Worm (Caenorhabditis elegans) whole organism, young adult: ENCODE measurements around the gene Y16B4A.2.

Experiments
- B0261.1 ChIP-seq: sonication (generic microtip); optimal IDR thresholded peaks from 2 replicates; lab custom pipeline; 2016; ENCODE audit warnings: mild to moderate bottlenecking, missing genetic modification characterization, moderate library complexity, missing compliant biosample characterization
- C06A6.2 ChIP-seq: fragments of 200-800 bp; sonication (Bioruptor generic); conservative IDR thresholded peaks from 2 replicates; pipeline ENCODE4 v1.3.6; 2022; ENCODE audit warnings: missing genetic modification characterization, missing compliant biosample characterization
- F23B12.7 ChIP-seq: sonication (generic microtip); optimal IDR thresholded peaks from 2 replicates; lab custom pipeline; 2017; ENCODE audit warnings: missing genetic modification characterization, mild to moderate bottlenecking, missing compliant biosample characterization, antibody characterized with exemption, moderate library complexity; ENCODE audit not compliant: insufficient read depth
- attf-6 ChIP-seq: fragments of 200-800 bp; sonication (Bioruptor generic); IDR thresholded peaks from 2 replicates; pipeline ENCODE4 v1.3.6; 2022; ENCODE audit warnings: missing genetic modification reagents, missing genetic modification characterization, missing compliant biosample characterization
- ceh-100 ChIP-seq: fragments of 200-800 bp; sonication (Bioruptor generic); IDR thresholded peaks from 2 replicates; pipeline ENCODE4 v1.3.6; 2022; ENCODE audit warnings: missing genetic modification reagents, missing genetic modification characterization, missing compliant biosample characterization
- ceh-79 ChIP-seq: sonication (generic microtip); optimal IDR thresholded peaks from 2 replicates; lab custom pipeline; 2017; ENCODE audit warnings: mild to moderate bottlenecking, missing genetic modification characterization, missing compliant biosample characterization
- lin-26 ChIP-seq: fragments of 200-800 bp; sonication (Bioruptor generic); IDR thresholded peaks from 2 replicates; pipeline ENCODE4 v1.3.6; 2022; ENCODE audit warnings: missing genetic modification reagents, missing genetic modification characterization, missing compliant biosample characterization
- nhr-179 ChIP-seq: sonication (generic microtip); optimal IDR thresholded peaks from 2 replicates; lab custom pipeline; 2016; ENCODE audit warnings: mild to moderate bottlenecking, missing genetic modification characterization, missing compliant biosample characterization
- snpc-1.1 ChIP-seq: sonication (generic microtip); optimal IDR thresholded peaks from 2 replicates; lab custom pipeline; 2017; ENCODE audit warnings: missing genetic modification characterization, mild to moderate bottlenecking, missing compliant biosample characterization, antibody characterized with exemption, moderate library complexity, missing genotype, missing genetic modification reagents; ENCODE audit not compliant: insufficient read depth
- unc-62 ChIP-seq: fragments of 150-350 bp; optimal IDR thresholded peaks from 2 replicates; lab custom pipeline; 2014; ENCODE audit warnings: missing biosample characterization, missing genetic modification reagents, missing genetic modification characterization
- ztf-22 ChIP-seq: fragments of 200-800 bp; sonication (Bioruptor generic); optimal IDR thresholded peaks from 2 replicates; lab custom pipeline; 2018; ENCODE audit warnings: mild to moderate bottlenecking, missing genetic modification characterization, moderate library complexity, missing compliant biosample characterization

DNA sequence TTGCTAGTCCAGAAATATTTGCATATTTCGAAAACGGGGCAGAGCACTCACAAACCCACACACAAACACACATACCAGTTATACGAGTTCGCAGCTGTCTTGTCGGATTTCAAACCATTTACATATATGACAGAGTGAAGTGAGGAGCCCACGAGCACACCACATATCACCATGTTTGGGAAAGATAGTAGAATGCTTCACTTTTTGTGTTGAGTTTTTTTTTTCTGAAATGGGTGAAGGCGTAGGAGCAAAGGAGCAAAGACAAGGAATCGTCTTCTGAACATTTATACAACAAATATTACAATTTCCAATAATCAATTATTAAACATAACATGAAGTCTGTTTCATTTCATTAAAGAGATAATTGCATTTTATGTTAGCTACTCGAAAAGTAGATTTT lies 3.6 kb upstream of the Y16B4A.2 start:
- TF ChIP-seq B0261.1 (no peak), snpc-1.1 (tag; lab: Kevin White, UChicago) (no peak), nhr-179 (tag; lab: Kevin White, UChicago) (no peak), lin-26 (GFP tag; lab: Robert Waterston, UW) (no peak), ceh-79 (no peak), C06A6.2 (no peak), ceh-100 (no peak), attf-6 (no peak), F23B12.7 (tag; lab: Kevin White, UChicago) (no peak), ztf-22 (no peak), unc-62 (no peak)
